Worm (Caenorhabditis elegans) whole organism, L1 larva: Measurements from ENCODE around the gene ZK892.3.

Experiments
- nhr-11 ChIP-seq: fragments of 150-350 bp; optimal IDR thresholded peaks from 2 replicates; lab custom pipeline; 2014; ENCODE audit warnings: missing biosample characterization, missing genetic modification characterization
- skn-1 ChIP-seq: fragments of 150-350 bp; optimal IDR thresholded peaks from 2 replicates; lab custom pipeline; 2014; ENCODE audit warnings: missing biosample characterization, missing genetic modification characterization

ce11 chrII:10051485-10051884 lies 49.8 kb downstream of the ZK892.3 start:
- TF ChIP-seq skn-1 (tag; lab: Kevin White, UChicago), result no peak
- no peak for TF ChIP-seq nhr-11 (tag; lab: Kevin White, UChicago)
